Worm (Caenorhabditis elegans): ENCODE results near the gene D2023.4.

ce11 chrV:11809935-11810334 lies 15.6 kb downstream of the D2023.4 start:
- TF ChIP-seq med-1 (GFP tag; optimal IDR thresholded peaks at IDR 0.05; ENCODE audit: insufficient read depth) (no peak), cog-1 (tag; optimal IDR thresholded peaks at IDR 0.05) (no peak), flt-1 (GFP tag; IDR thresholded peaks at IDR 0.05) (no peak), klf-2 (GFP tag; conservative IDR thresholded peaks at IDR 0.05) (no peak), ztf-29 (GFP tag; IDR thresholded peaks at IDR 0.05) (no peak)
